Fruit fly (Drosophila melanogaster) whole organism, adult: ENCODE results near the gene CG15418.

ENCODE experiments used
- CG33017 ChIP-seq: fragments of 200-800 bp; sonication (Bioruptor generic); optimal IDR thresholded peaks from 2 replicates; lab custom pipeline; 2018; ENCODE audit warnings: missing biosample characterization, mild to moderate bottlenecking, missing genetic modification characterization, moderate library complexity
- kay ChIP-seq: fragments of 200-800 bp; sonication (Bioruptor generic); peaks from one replicate; lab custom pipeline; 2016; ENCODE audit warnings: missing biosample characterization, missing genetic modification characterization, borderline replicate concordance

DNA sequence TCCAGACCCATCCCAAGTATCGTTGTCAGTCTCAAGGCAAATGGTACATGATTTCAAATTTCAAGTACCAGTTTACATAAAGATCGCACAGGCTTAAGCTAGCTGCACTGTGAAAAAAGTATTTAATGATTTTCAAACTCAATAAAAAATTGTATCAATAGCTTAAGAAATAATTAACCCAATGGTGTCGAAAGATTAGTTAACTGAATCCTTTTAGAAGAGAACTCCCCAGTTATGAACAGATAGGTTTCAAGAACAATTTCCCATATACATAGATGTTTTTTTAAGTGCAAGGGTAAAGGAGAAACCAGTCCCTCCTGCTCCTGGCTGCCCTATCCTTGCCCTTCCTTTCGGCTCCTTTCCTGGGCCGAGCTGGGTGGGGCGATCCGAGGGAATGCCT is 38.8 kb downstream of the CG15418 start:
- no peak for TF ChIP-seq CG33017 (tag; lab: Kevin White, UChicago)
- no peak for TF ChIP-seq kay (GFP tag; lab: Kevin White, UChicago)
